Worm (Caenorhabditis elegans): ENCODE measurements around the gene C05C8.1.

DNA sequence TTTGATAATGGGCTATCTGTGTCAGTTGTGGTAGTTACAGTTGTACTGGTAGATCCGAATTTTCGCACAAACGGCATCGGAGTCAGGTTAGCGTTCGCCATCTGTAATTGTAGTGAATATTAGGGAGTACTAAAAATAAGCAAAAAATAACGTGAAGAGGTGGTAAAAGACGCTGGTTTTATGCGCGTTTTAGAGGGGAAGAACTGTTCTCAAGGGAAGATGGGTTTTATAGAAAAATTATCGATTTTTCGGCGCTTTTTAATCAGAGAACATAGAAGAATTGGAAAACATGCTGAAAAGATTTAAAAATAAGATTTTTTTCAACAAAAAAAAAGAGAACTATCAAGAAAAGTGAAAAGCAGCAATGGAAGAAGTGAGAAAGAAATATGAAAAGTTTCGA is 16.4 kb upstream of the C05C8.1 start, which contains the start of gene C13F10.7:
- TF ChIP-seq ham-2 (GFP tag; optimal IDR thresholded peaks at IDR 0.05) (no peak), blmp-1 (tag; optimal IDR thresholded peaks at IDR 0.05) (no peak), nhr-12 (tag; optimal IDR thresholded peaks at IDR 0.05) (no peak), elt-3 (tag; optimal IDR thresholded peaks at IDR 0.05) (no peak), unc-62 (GFP tag; optimal IDR thresholded peaks at IDR 0.05) (no peak), zip-8 (tag; optimal IDR thresholded peaks at IDR 0.05) (no peak), nhr-76 (tag; optimal IDR thresholded peaks at IDR 0.05) (no peak), nhr-237 (tag; optimal IDR thresholded peaks at IDR 0.05) (no peak)

Measured in whole organism, mixed stage, embryonic.